Worm (Caenorhabditis elegans): Measurements from ENCODE around the gene ZK1307.1.

Gene ZK1307.1

DNA sequence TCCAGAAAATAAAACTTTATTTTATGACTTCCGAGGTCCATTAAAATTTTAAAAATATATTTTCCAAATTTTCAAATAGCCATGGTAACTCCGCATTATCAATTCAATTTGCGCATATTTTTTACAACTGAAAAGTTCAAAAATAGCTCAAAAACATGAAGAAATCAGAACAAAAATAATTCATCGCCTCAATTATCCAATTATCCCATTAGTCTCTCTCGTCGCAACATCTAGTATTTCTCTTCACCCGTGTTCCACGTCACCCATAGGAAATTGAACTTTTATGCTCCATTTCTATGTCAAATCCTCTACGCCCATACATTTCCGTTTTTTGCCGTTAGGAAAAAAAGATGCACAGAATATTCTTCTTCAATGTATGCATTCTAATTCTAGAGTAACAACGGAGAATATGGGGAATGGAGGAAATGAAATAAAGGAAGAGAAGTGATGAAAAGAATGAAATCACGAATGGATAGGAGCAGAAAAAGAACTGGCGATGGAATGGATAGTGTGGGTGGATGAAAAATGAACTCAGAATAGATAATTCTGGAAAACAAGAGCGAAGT lies 34.8 kb upstream of the ZK1307.1 start:
- TF ChIP-seq aly-2 (tag; optimal IDR thresholded peaks at IDR 0.05) (no peak), lsy-12 (tag; optimal IDR thresholded peaks at IDR 0.05) (no peak), fkh-10 (GFP tag; optimal IDR thresholded peaks at IDR 0.05) (peak; percentile 96), mdl-1 (tag; optimal IDR thresholded peaks at IDR 0.05) (no peak), nhr-11 (tag; optimal IDR thresholded peaks at IDR 0.05) (no peak), pha-4 (tag; optimal IDR thresholded peaks at IDR 0.05) (no peak), nhr-76 (tag; optimal IDR thresholded peaks at IDR 0.05) (no peak)

DNA sequence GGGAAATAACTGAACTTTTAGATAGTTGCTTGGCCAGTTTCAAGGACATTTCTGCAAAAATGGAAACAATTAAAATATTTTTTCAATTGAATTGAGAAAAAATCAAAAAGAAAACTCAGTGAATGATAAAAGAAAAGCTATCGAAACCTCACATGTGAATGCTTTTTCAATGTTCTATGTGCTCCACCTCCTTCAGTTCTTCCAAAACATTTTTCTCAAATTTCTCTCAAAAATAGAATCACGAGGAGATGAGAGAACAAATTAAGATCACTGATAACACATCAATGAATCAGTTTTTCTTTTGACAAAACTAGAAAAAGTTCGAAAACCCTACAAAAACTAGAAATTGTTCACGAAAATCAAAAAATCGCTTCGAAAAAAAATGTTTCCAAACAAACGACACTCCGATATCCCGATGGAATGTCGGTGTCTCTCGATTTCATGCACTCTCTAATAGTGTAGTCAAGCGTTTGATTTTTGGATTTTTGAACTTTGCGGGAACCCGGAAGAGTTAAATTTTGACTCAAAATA lies 31.3 kb upstream of the ZK1307.1 start, which contains the start of gene ZK1320.9:
Gene ZK1320.9 (minus strand): TSS at position 51 of the 531 bp plus-strand sequence.
- TF ChIP-seq jun-1 (tag; optimal IDR thresholded peaks at IDR 0.05) (no peak), ztf-4 (tag; optimal IDR thresholded peaks at IDR 0.05) (no peak), nhr-12 (tag; optimal IDR thresholded peaks at IDR 0.05) (no peak), daf-12 (tag; optimal IDR thresholded peaks at IDR 0.05) (no peak), mdl-1 (tag; optimal IDR thresholded peaks at IDR 0.05) (no peak), lin-15B (tag; optimal IDR thresholded peaks at IDR 0.05) (peak; percentile 13), mml-1 (tag; optimal IDR thresholded peaks at IDR 0.05) (no peak), nhr-67 (tag; optimal IDR thresholded peaks at IDR 0.05) (no peak), nhr-25 (tag; optimal IDR thresholded peaks at IDR 0.05) (peak; percentile 18), nhr-77 (tag; optimal IDR thresholded peaks at IDR 0.05) (no peak), elt-1 (tag; optimal IDR thresholded peaks at IDR 0.05) (no peak), pha-4 (tag; optimal IDR thresholded peaks at IDR 0.05) (peak; percentile 33), lsy-12 (tag; optimal IDR thresholded peaks at IDR 0.05) (no peak), ama-1 (optimal IDR thresholded peaks at IDR 0.05) (no peak), egl-27 (tag; optimal IDR thresholded peaks at IDR 0.05) (no peak), elt-2 (tag; optimal IDR thresholded peaks at IDR 0.05) (peak; percentile 50), zag-1 (tag; optimal IDR thresholded peaks at IDR 0.05) (no peak), unc-39 (tag; optimal IDR thresholded peaks at IDR 0.05) (no peak), lin-39 (tag; optimal IDR thresholded peaks at IDR 0.05) (no peak), fos-1 (tag; optimal IDR thresholded peaks at IDR 0.05) (no peak), nhr-76 (tag; optimal IDR thresholded peaks at IDR 0.05) (peak; percentile 59), nhr-43 (tag; optimal IDR thresholded peaks at IDR 0.05; ENCODE audit: poor library complexity, severe bottlenecking) (no peak), ztf-11 (tag; optimal IDR thresholded peaks at IDR 0.05) (no peak), skn-1 (tag; optimal IDR thresholded peaks at IDR 0.05) (no peak), unc-62 (GFP tag; optimal IDR thresholded peaks at IDR 0.05) (no peak), ceh-9 (tag; optimal IDR thresholded peaks at IDR 0.05) (no peak), fkh-10 (GFP tag; optimal IDR thresholded peaks at IDR 0.05) (no peak), ceh-28 (tag; optimal IDR thresholded peaks at IDR 0.05) (no peak)

ce11 chrII:9684175-9684574 lies 28.8 kb upstream of the ZK1307.1 start:
- TF ChIP-seq ama-1 (optimal IDR thresholded peaks at IDR 0.05), result peak; percentile 50
- no peak for TF ChIP-seq ztf-4 (tag; optimal IDR thresholded peaks at IDR 0.05)

- peak; percentile 68 for TF ChIP-seq fkh-10 (GFP tag; optimal IDR thresholded peaks at IDR 0.05)
- TF ChIP-seq fos-1 (tag; optimal IDR thresholded peaks at IDR 0.05), result no peak
- TF ChIP-seq ceh-82 (tag; optimal IDR thresholded peaks at IDR 0.05), result no peak
- TF ChIP-seq fkh-2 (tag; optimal IDR thresholded peaks at IDR 0.05), result no peak
- no peak for TF ChIP-seq nhr-67 (tag; optimal IDR thresholded peaks at IDR 0.05)
- no peak for TF ChIP-seq nhr-237 (tag; optimal IDR thresholded peaks at IDR 0.05)
Measured at ce11 chrII:9682044-9682443, 26.7 kb upstream of the ZK1307.1 start.

- no peak for TF ChIP-seq unc-62 (GFP tag; optimal IDR thresholded peaks at IDR 0.05)
Measured at ce11 chrII:9680493-9680892, 25.1 kb upstream of the ZK1307.1 start, which contains the start of gene ZK1320.13. Gene ZK1320.13, plus strand, starts transcription at chrII:9680793.

- TF ChIP-seq lin-39 (tag; optimal IDR thresholded peaks at IDR 0.05) (no peak), nhr-77 (tag; optimal IDR thresholded peaks at IDR 0.05) (no peak), pqm-1 (tag; optimal IDR thresholded peaks at IDR 0.05) (no peak), nhr-28 (tag; optimal IDR thresholded peaks at IDR 0.05) (no peak), nhr-43 (tag; optimal IDR thresholded peaks at IDR 0.05; ENCODE audit: poor library complexity, severe bottlenecking) (no peak), nhr-67 (tag; optimal IDR thresholded peaks at IDR 0.05) (no peak), tbx-2 (tag; optimal IDR thresholded peaks at IDR 0.05) (no peak), skn-1 (tag; optimal IDR thresholded peaks at IDR 0.05) (no peak), ama-1 (optimal IDR thresholded peaks at IDR 0.05) (no peak), mml-1 (tag; optimal IDR thresholded peaks at IDR 0.05) (no peak), elt-3 (tag; optimal IDR thresholded peaks at IDR 0.05) (no peak), nhr-23 (tag; optimal IDR thresholded peaks at IDR 0.05) (no peak), nhr-76 (tag; optimal IDR thresholded peaks at IDR 0.05) (no peak), fkh-2 (tag; optimal IDR thresholded peaks at IDR 0.05) (no peak), hmg-11 (tag; optimal IDR thresholded peaks at IDR 0.05) (no peak), lin-15B (tag; optimal IDR thresholded peaks at IDR 0.05) (no peak)
Measured at ce11 chrII:9679842-9680241, 24.5 kb upstream of the ZK1307.1 start.

Data from whole organism, L3 larva.